Worm (Caenorhabditis elegans): ENCODE results near the gene sumv-1.
A peak's percentile ranks its signal among the peaks of the same experiment; 100 is the strongest.

Gene sumv-1

ce11 chrIII:5218687-5219086 lies 35.3 kb downstream of the sumv-1 start, which contains the start of gene ZC155.2:
ZC155.2 (plus strand) TSS chrIII:5218987.
- TF ChIP-seq hrde-1 (tag; optimal IDR thresholded peaks at IDR 0.05; ENCODE audit: borderline replicate concordance) (no peak), ccch-3 (GFP tag; optimal IDR thresholded peaks at IDR 0.05) (no peak), ekl-4 (GFP tag; IDR thresholded peaks at IDR 0.05) (no peak), ceh-91 (GFP tag; IDR thresholded peaks at IDR 0.05) (no peak), athp-1 (tag; optimal IDR thresholded peaks at IDR 0.05) (no peak), Y95B8A.8 (GFP tag; IDR thresholded peaks at IDR 0.05) (no peak), rec-8 (tag; optimal IDR thresholded peaks at IDR 0.05) (no peak), lin-40 (tag; optimal IDR thresholded peaks at IDR 0.05) (no peak), snpc-3.4 (tag; optimal IDR thresholded peaks at IDR 0.05) (no peak), lsy-27 (tag; optimal IDR thresholded peaks at IDR 0.05; ENCODE audit: borderline replicate concordance, insufficient read depth) (no peak)

- TF ChIP-seq snpc-1.3 (tag; optimal IDR thresholded peaks at IDR 0.05; ENCODE audit: insufficient read depth), result no peak
- TF ChIP-seq cebp-2 (GFP tag; IDR thresholded peaks at IDR 0.05), result no peak
- no peak for TF ChIP-seq lin-54 (GFP tag; optimal IDR thresholded peaks at IDR 0.05)
- no peak for TF ChIP-seq snpc-4 (GFP tag; optimal IDR thresholded peaks at IDR 0.05)
- no peak for TF ChIP-seq snpc-4 (tag; optimal IDR thresholded peaks at IDR 0.05)
- TF ChIP-seq F37B4.10 (GFP tag; IDR thresholded peaks at IDR 0.05), result no peak
- no peak for TF ChIP-seq nfya-1 (tag; optimal IDR thresholded peaks at IDR 0.05; ENCODE audit: borderline replicate concordance, insufficient read depth)
- TF ChIP-seq Y95B8A.8 (GFP tag; IDR thresholded peaks at IDR 0.05), result no peak
- TF ChIP-seq akir-1 (GFP tag; optimal IDR thresholded peaks at IDR 0.05), result no peak
- no peak for TF ChIP-seq pbrm-1 (GFP tag; IDR thresholded peaks at IDR 0.05)
- no peak for TF ChIP-seq ekl-4 (GFP tag; IDR thresholded peaks at IDR 0.05)
- no peak for TF ChIP-seq mxl-1 (tag; optimal IDR thresholded peaks at IDR 0.05)
- TF ChIP-seq rec-8 (tag; optimal IDR thresholded peaks at IDR 0.05), result no peak
- TF ChIP-seq F55B11.4 (tag; optimal IDR thresholded peaks at IDR 0.05; ENCODE audit: borderline replicate concordance, insufficient read depth), result no peak
- TF ChIP-seq tlf-1 (GFP tag; optimal IDR thresholded peaks at IDR 0.05), result no peak
- TF ChIP-seq hlh-26 (GFP tag; conservative IDR thresholded peaks at IDR 0.05), result no peak
Measured at ce11 chrIII:5217511-5217910, 36.5 kb downstream of the sumv-1 start, which contains the start of gene cutl-19. cutl-19 (minus strand) TSS chrIII:5217611.

- TF ChIP-seq efl-1 (GFP tag; optimal IDR thresholded peaks at IDR 0.05), result peak; percentile 42
- TF ChIP-seq xnd-1 (tag; optimal IDR thresholded peaks at IDR 0.05), result no peak
- TF ChIP-seq nhr-179 (tag; optimal IDR thresholded peaks at IDR 0.05), result no peak
- TF ChIP-seq lsl-1 (GFP tag; optimal IDR thresholded peaks at IDR 0.05), result peak; percentile 67
Measured at ce11 chrIII:5215375-5215774, 38.6 kb downstream of the sumv-1 start, which contains the start of gene ZC155.4. ZC155.4 (minus strand) TSS chrIII:5215475.

- TF ChIP-seq Y67H2A.10 (GFP tag; conservative IDR thresholded peaks at IDR 0.05), result no peak
- no peak for TF ChIP-seq egl-18 (GFP tag; IDR thresholded peaks at IDR 0.05)
- TF ChIP-seq F10E7.11 (tag; optimal IDR thresholded peaks at IDR 0.05), result no peak
- TF ChIP-seq nhr-120 (GFP tag; IDR thresholded peaks at IDR 0.05), result no peak
- no peak for TF ChIP-seq K11D2.4 (GFP tag; IDR thresholded peaks at IDR 0.05)
- no peak for TF ChIP-seq ceh-27 (GFP tag; optimal IDR thresholded peaks at IDR 0.05)
- TF ChIP-seq hsf-1 (GFP tag; IDR thresholded peaks at IDR 0.05), result no peak
- no peak for TF ChIP-seq nhr-27 (tag; optimal IDR thresholded peaks at IDR 0.05)
- TF ChIP-seq Y53F4B.3 (GFP tag; IDR thresholded peaks at IDR 0.05), result no peak
- no peak for TF ChIP-seq dpl-1 (GFP tag; optimal IDR thresholded peaks at IDR 0.05)
- no peak for TF ChIP-seq akir-1 (GFP tag; optimal IDR thresholded peaks at IDR 0.05)
- no peak for TF ChIP-seq tlf-1 (GFP tag; optimal IDR thresholded peaks at IDR 0.05)
- TF ChIP-seq sdz-38 (tag; optimal IDR thresholded peaks at IDR 0.05), result no peak
- no peak for TF ChIP-seq snpc-1.1 (tag; optimal IDR thresholded peaks at IDR 0.05; ENCODE audit: insufficient read depth)
- no peak for TF ChIP-seq gei-17 (GFP tag; optimal IDR thresholded peaks at IDR 0.05)
- no peak for TF ChIP-seq cebp-2 (GFP tag; IDR thresholded peaks at IDR 0.05)
- no peak for TF ChIP-seq nfya-2 (GFP tag; IDR thresholded peaks at IDR 0.05)
Measured at ce11 chrIII:5214162-5214561, 39.8 kb downstream of the sumv-1 start.

Measured in whole organism, young adult.